Fruit fly (Drosophila melanogaster): ENCODE data around the gene sty.

Gene sty

DNA sequence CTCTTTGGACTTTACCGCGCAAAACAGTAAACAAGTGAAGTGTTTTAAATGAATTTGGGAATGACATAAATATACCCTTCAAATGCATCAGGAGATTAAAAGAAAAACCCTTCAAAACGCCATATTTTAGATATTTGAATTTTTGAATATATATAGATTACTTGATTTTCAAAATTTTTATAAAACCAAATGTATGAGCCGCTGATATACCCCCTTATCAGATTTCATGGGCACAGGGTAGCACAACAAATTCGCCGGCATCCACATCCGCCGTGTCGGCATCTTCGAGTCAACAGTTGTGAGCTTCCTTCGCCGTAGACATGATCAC lies 46.8 kb downstream of the sty start, which contains the start of gene Ids (continued):
- peak; percentile 36; the same call in 1 of the 2 replicates for TF ChIP-seq ro (GFP tag; IDR thresholded peaks at IDR 0.05)
- no peak for TF ChIP-seq CG3065 (GFP tag; optimal IDR thresholded peaks at IDR 0.05)
- no peak for TF ChIP-seq hbn (GFP tag; IDR thresholded peaks at IDR 0.05; ENCODE audit: partially characterized antibody)
- no peak for TF ChIP-seq Hmr (GFP tag; optimal IDR thresholded peaks at IDR 0.05)
- no peak for TF ChIP-seq sens-2 (GFP tag; IDR thresholded peaks at IDR 0.05)
- TF ChIP-seq CG8924 (tag; optimal IDR thresholded peaks at IDR 0.05), result peak; percentile 68
- TF ChIP-seq cwo (GFP tag; optimal IDR thresholded peaks at IDR 0.05), result peak; percentile 56
- TF ChIP-seq hth (optimal IDR thresholded peaks at IDR 0.05), result no peak
- TF ChIP-seq CHES-1-like (GFP tag; optimal IDR thresholded peaks at IDR 0.05), result no peak
- peak; percentile 79 for TF ChIP-seq CG17359 (tag; optimal IDR thresholded peaks at IDR 0.05)
- peak; percentile 68 for TF ChIP-seq D19A (tag; optimal IDR thresholded peaks at IDR 0.05)
- peak; percentile 74; the same call in 1 of the 3 replicates for TF ChIP-seq otp (GFP tag; IDR thresholded peaks at IDR 0.05)
- no peak for TF ChIP-seq crc (GFP tag; optimal IDR thresholded peaks at IDR 0.05)
- no peak for TF ChIP-seq pan (optimal IDR thresholded peaks at IDR 0.05)
- TF ChIP-seq pan (GFP tag; optimal IDR thresholded peaks at IDR 0.05 in 1 of 2, IDR thresholded peaks at IDR 0.05 in 1 of 2), result peak in 1 of 2 experiments; percentile 82
- TF ChIP-seq CG3995 (GFP tag; optimal IDR thresholded peaks at IDR 0.05), result no peak
- no peak for TF ChIP-seq CG16863 (GFP tag; optimal IDR thresholded peaks at IDR 0.05)
- TF ChIP-seq CG10654 (GFP tag; optimal IDR thresholded peaks at IDR 0.05), result peak; percentile 47
- no peak for TF ChIP-seq cato (GFP tag; optimal IDR thresholded peaks at IDR 0.05; ENCODE audit: borderline replicate concordance)
- TF ChIP-seq CG10431 (GFP tag; optimal IDR thresholded peaks at IDR 0.05), result no peak
- TF ChIP-seq Trl (optimal IDR thresholded peaks at IDR 0.05), result no peak
- no peak for TF ChIP-seq Trl (GFP tag; optimal IDR thresholded peaks at IDR 0.05)
- TF ChIP-seq Spps (tag; optimal IDR thresholded peaks at IDR 0.05), result no peak
- no peak for TF ChIP-seq grn (GFP tag; optimal IDR thresholded peaks at IDR 0.05)
- TF ChIP-seq D (optimal IDR thresholded peaks at IDR 0.05), result no peak
- TF ChIP-seq D (GFP tag; optimal IDR thresholded peaks at IDR 0.05), result peak; percentile 51
- TF ChIP-seq Aef1 (GFP tag; IDR thresholded peaks at IDR 0.05), result peak; percentile 73; the same call in 2 of the 3 replicates
- TF ChIP-seq luna (GFP tag; optimal IDR thresholded peaks at IDR 0.05), result no peak
- peak; percentile 79; the same call in 2 of the 3 replicates for TF ChIP-seq so (GFP tag; IDR thresholded peaks at IDR 0.05)
- TF ChIP-seq CG12744 (GFP tag; optimal IDR thresholded peaks at IDR 0.05), result no peak
- peak; percentile 10 for TF ChIP-seq CG1647 (GFP tag; optimal IDR thresholded peaks at IDR 0.05)
- no peak for TF ChIP-seq jing (GFP tag; optimal IDR thresholded peaks at IDR 0.05)
- peak; percentile 30 for TF ChIP-seq CG11723 (GFP tag; optimal IDR thresholded peaks at IDR 0.05)
- TF ChIP-seq cg (GFP tag; optimal IDR thresholded peaks at IDR 0.05), result no peak
- no peak for TF ChIP-seq Dfd (GFP tag; optimal IDR thresholded peaks at IDR 0.05)
- TF ChIP-seq CG18599 (GFP tag; optimal IDR thresholded peaks at IDR 0.05), result peak; percentile 83
- peak; percentile 42 for TF ChIP-seq scrt (GFP tag; optimal IDR thresholded peaks at IDR 0.05)
- TF ChIP-seq nerfin-1 (tag; optimal IDR thresholded peaks at IDR 0.05), result no peak
- TF ChIP-seq Awh (GFP tag; IDR thresholded peaks at IDR 0.05), result peak; percentile 66
- no peak for TF ChIP-seq MTF-1 (GFP tag; optimal IDR thresholded peaks at IDR 0.05; ENCODE audit: borderline replicate concordance)
- TF ChIP-seq CG7987 (GFP tag; optimal IDR thresholded peaks at IDR 0.05), result no peak
- TF ChIP-seq CG6854 (GFP tag; optimal IDR thresholded peaks at IDR 0.05), result peak; percentile 34
- no peak for TF ChIP-seq CG3163 (GFP tag; optimal IDR thresholded peaks at IDR 0.05)
- no peak for TF ChIP-seq tna (GFP tag; IDR thresholded peaks at IDR 0.05; ENCODE audit: partially characterized antibody)
- TF ChIP-seq Sin3A (optimal IDR thresholded peaks at IDR 0.05), result no peak
